Fruit fly (Drosophila melanogaster) S2 (cell line): ENCODE results near the gene CG12519.

ENCODE experiments used
- CG8478 ChIP-seq: fragments of >200 bp; optimal IDR thresholded peaks from 2 replicates; lab custom pipeline; 2018
- CTCF ChIP-seq, 2 experiments: fragments of >200 bp; optimal IDR thresholded peaks; 2 replicates each; lab custom pipeline; 2018

dm6 chr3L:19446394-19447349 lies 25.6 kb upstream of the CG12519 start, which contains the start of the genes CG33062 and Chd3:
- TF ChIP-seq CG8478 (lab: Kevin White, UChicago) (no peak), CTCF (optimal IDR thresholded peaks at IDR 0.05; lab: Kevin White, UChicago) (no peak)
